Worm (Caenorhabditis elegans) whole organism, young adult: ENCODE measurements around the gene srbc-27.
"Not testable (repeated sequence)": the region's sequence is repeated elsewhere in the genome, so short reads cannot be mapped to it uniquely, and the experiment has no call there.

Experiments
- F39B2.1 ChIP-seq: fragments of 200-800 bp; sonication (Bioruptor generic); IDR thresholded peaks from 2 replicates; pipeline ENCODE4 v1.3.6; 2022; ENCODE audit warnings: missing genetic modification reagents, missing genetic modification characterization, missing compliant biosample characterization
- F52B5.7 ChIP-seq: sonication (generic microtip); optimal IDR thresholded peaks from 2 replicates; lab custom pipeline; 2016; ENCODE audit warnings: mild to moderate bottlenecking, missing genetic modification characterization, missing compliant biosample characterization
- Y79H2A.3 ChIP-seq: fragments of 200-800 bp; sonication (Bioruptor generic); conservative IDR thresholded peaks from 2 replicates; pipeline ENCODE4 v1.3.6; 2022; ENCODE audit warnings: missing genetic modification reagents, missing genetic modification characterization, missing compliant biosample characterization
- ama-1 ChIP-seq, 3 experiments: fragments of 150-350 bp in 1 of 3; sonication (generic microtip) in 2 of 3; optimal IDR thresholded peaks; 2 replicates each; lab custom pipeline; 2014 to 2018; ENCODE audit warnings: missing biosample characterization in 2 of 3, missing genetic modification characterization in 2 of 3, missing genetic modification reagents in 2 of 3
- attf-6 ChIP-seq: fragments of 200-800 bp; sonication (Bioruptor generic); IDR thresholded peaks from 2 replicates; pipeline ENCODE4 v1.3.6; 2022; ENCODE audit warnings: missing genetic modification reagents, missing genetic modification characterization, missing compliant biosample characterization
- efl-1 ChIP-seq: fragments of 150-350 bp; optimal IDR thresholded peaks from 2 replicates; lab custom pipeline; 2014; ENCODE audit warnings: missing biosample characterization, missing genetic modification reagents, missing genetic modification characterization
- madf-3 ChIP-seq: fragments of 200-800 bp; sonication (Bioruptor generic); IDR thresholded peaks from 2 replicates; pipeline ENCODE4 v1.3.6; 2022; ENCODE audit warnings: missing genetic modification reagents, missing genetic modification characterization, missing compliant biosample characterization
- madf-8 ChIP-seq: fragments of 200-800 bp; sonication (Bioruptor generic); conservative IDR thresholded peaks from 2 replicates; pipeline ENCODE4 v1.3.6; 2022; ENCODE audit warnings: missing genetic modification reagents, missing genetic modification characterization, missing compliant biosample characterization
- snpc-1.3 ChIP-seq: sonication (generic microtip); optimal IDR thresholded peaks from 2 replicates; lab custom pipeline; 2017; ENCODE audit warnings: missing genetic modification characterization, mild to moderate bottlenecking, missing compliant biosample characterization, antibody characterized with exemption, moderate library complexity, missing genotype, missing genetic modification reagents; ENCODE audit not compliant: insufficient read depth
- snpc-4 ChIP-seq, 5 experiments: fragments of 150-350 bp in 1 of 5; sonication (generic microtip) in 4 of 5; optimal IDR thresholded peaks; 2 replicates each; lab custom pipeline; 2014 to 2018; ENCODE audit warnings: missing genetic modification characterization in 5 of 5, missing biosample characterization in 3 of 5, antibody characterized with exemption in 2 of 5, mild to moderate bottlenecking in 2 of 5, missing compliant biosample characterization in 2 of 5, missing genotype in 2 of 5, moderate library complexity in 2 of 5, missing genetic modification reagents in 1 of 5
- unc-62 ChIP-seq: fragments of 150-350 bp; optimal IDR thresholded peaks from 2 replicates; lab custom pipeline; 2014; ENCODE audit warnings: missing biosample characterization, missing genetic modification reagents, missing genetic modification characterization

ce11 chrV:17456197-17456596 is 25.2 kb downstream of the srbc-27 start, which contains the start of gene srh-203:
- TF ChIP-seq F52B5.7 (tag; lab: Kevin White, UChicago); madf-3; unc-62 (GFP tag; lab: Kevin White, UChicago); snpc-1.3 (tag; lab: Kevin White, UChicago); snpc-4 (GFP tag; optimal IDR thresholded peaks at IDR 0.05; lab: Kevin White, UChicago); snpc-4 (tag; optimal IDR thresholded peaks at IDR 0.05; lab: Kevin White, UChicago); F39B2.1 (GFP tag; lab: Robert Waterston, UW); ama-1 (optimal IDR thresholded peaks at IDR 0.05; lab: Kevin White, UChicago); ama-1 (GFP tag; optimal IDR thresholded peaks at IDR 0.05; lab: Kevin White, UChicago); efl-1; madf-8 (GFP tag; lab: Robert Waterston, UW); attf-6; Y79H2A.3 (GFP tag; lab: Robert Waterston, UW): not testable (repeated sequence)
